Worm (Caenorhabditis elegans) whole organism, late embryonic: ENCODE data around the gene gcy-4.
"Not testable (repeated sequence)": the region's sequence is repeated elsewhere in the genome, so short reads cannot be mapped to it uniquely, and the experiment has no call there.

Source experiments
- T23F11.4 ChIP-seq: fragments of 200-800 bp; sonication (Bioruptor generic); optimal IDR thresholded peaks from 2 replicates; lab custom pipeline; 2018; ENCODE audit warnings: mild to moderate bottlenecking, missing genetic modification characterization, missing compliant biosample characterization
- ama-1 ChIP-seq: fragments of 150-350 bp; optimal IDR thresholded peaks from 2 replicates; lab custom pipeline; 2014
- nhr-11 ChIP-seq: fragments of 150-350 bp; optimal IDR thresholded peaks from 2 replicates; lab custom pipeline; 2014; ENCODE audit warnings: missing biosample characterization, missing genetic modification characterization
- pha-4 ChIP-seq: fragments of 150-350 bp; optimal IDR thresholded peaks from 2 replicates; lab custom pipeline; 2018; ENCODE audit warnings: missing biosample characterization, missing genetic modification reagents, missing genetic modification characterization

- not testable (repeated sequence) for TF ChIP-seq nhr-11 (tag; lab: Kevin White, UChicago); T23F11.4 (GFP tag; lab: Kevin White, UChicago); ama-1 (lab: Kevin White, UChicago); pha-4 (tag; lab: Kevin White, UChicago)
These were observed 3.9 kb downstream of the gcy-4 start for ce11 chrII:10304736-10305135.
